Worm (Caenorhabditis elegans): ENCODE results near the gene sri-74.
"Not testable (repeated sequence)": the region's sequence is repeated elsewhere in the genome, so short reads cannot be mapped to it uniquely, and the experiment has no call there.

ce11 chrII:2600176-2600575 lies 17.2 kb upstream of the sri-74 start, which contains the start of gene F33H12.1:
- TF ChIP-seq lin-13 (GFP tag; optimal IDR thresholded peaks at IDR 0.05); ztf-4 (tag; optimal IDR thresholded peaks at IDR 0.05); zag-1 (tag; optimal IDR thresholded peaks at IDR 0.05); mbf-1 (tag; optimal IDR thresholded peaks at IDR 0.05); snpc-4 (tag; optimal IDR thresholded peaks at IDR 0.05); alr-1 (tag; optimal IDR thresholded peaks at IDR 0.05); fos-1 (tag; optimal IDR thresholded peaks at IDR 0.05); elt-3 (tag; optimal IDR thresholded peaks at IDR 0.05); lin-39 (tag; optimal IDR thresholded peaks at IDR 0.05); nhr-237 (tag; optimal IDR thresholded peaks at IDR 0.05); ceh-16 (tag; optimal IDR thresholded peaks at IDR 0.05): not testable (repeated sequence)

Measured in whole organism, L2 larva.